Fruit fly (Drosophila melanogaster) whole organism, wandering third instar larva: ENCODE measurements around the gene gt.
A peak's percentile ranks its signal among the peaks of the same experiment; 100 is the strongest.

Experiments
- Abd-B ChIP-seq: fragments of >200 bp; optimal IDR thresholded peaks from 2 replicates; lab custom pipeline; 2017; ENCODE audit warnings: missing biosample characterization, missing genetic modification characterization
- CG32264 ChIP-seq: fragments of 200-800 bp; sonication (Bioruptor generic); optimal IDR thresholded peaks from 2 replicates; lab custom pipeline; 2016; ENCODE audit warnings: missing biosample characterization, missing genetic modification characterization
- CG9705 ChIP-seq: fragments of 200-800 bp; sonication (Bioruptor generic); optimal IDR thresholded peaks from 2 replicates; lab custom pipeline; 2018; ENCODE audit warnings: missing biosample characterization, mild to moderate bottlenecking, missing genetic modification characterization
- CrebA ChIP-seq: fragments of 200-800 bp; sonication (Bioruptor generic); optimal IDR thresholded peaks from 2 replicates; lab custom pipeline; 2016; ENCODE audit warnings: missing biosample characterization, mild to moderate bottlenecking, missing genetic modification characterization, borderline replicate concordance
- Dfd ChIP-seq: fragments of >200 bp; optimal IDR thresholded peaks from 2 replicates; lab custom pipeline; 2017; ENCODE audit warnings: missing biosample characterization, missing genetic modification characterization
- Dif ChIP-seq: fragments of 200-275, 200-300 bp; sonication (Bioruptor generic); optimal IDR thresholded peaks from 2 replicates; lab custom pipeline; 2018; ENCODE audit warnings: missing biosample characterization, missing genetic modification characterization; ENCODE audit not compliant: partially characterized antibody
- GATAd ChIP-seq: sonication (Bioruptor generic); optimal IDR thresholded peaks from 2 replicates; lab custom pipeline; 2016; ENCODE audit warnings: missing biosample characterization, missing genetic modification characterization
- HLH106 ChIP-seq: fragments of 200-800 bp; optimal IDR thresholded peaks from 3 replicates; lab custom pipeline; 2019; ENCODE audit warnings: missing biosample characterization, mild to moderate bottlenecking, missing genetic modification characterization, moderate library complexity
- Hnf4 ChIP-seq: fragments of 200-800 bp; sonication (Bioruptor generic); optimal IDR thresholded peaks from 2 replicates; lab custom pipeline; 2016; ENCODE audit warnings: missing biosample characterization, mild to moderate bottlenecking, missing genetic modification characterization
- Hr78 ChIP-seq: fragments of >200 bp; optimal IDR thresholded peaks from 2 replicates; lab custom pipeline; 2017; ENCODE audit warnings: missing biosample characterization, missing genetic modification characterization
- Hr83 ChIP-seq: fragments of 200-300 bp; sonication (Bioruptor generic); optimal IDR thresholded peaks from 2 replicates; lab custom pipeline; 2016; ENCODE audit warnings: missing biosample characterization, mild to moderate bottlenecking, missing genetic modification characterization, moderate library complexity; ENCODE audit not compliant: poor library complexity, severe bottlenecking
- Jra ChIP-seq: sonication (Bioruptor generic); optimal IDR thresholded peaks from 2 replicates; lab custom pipeline; 2016; ENCODE audit warnings: missing biosample characterization, missing genetic modification characterization
- Mio ChIP-seq: sonication (Bioruptor generic); optimal IDR thresholded peaks from 2 replicates; lab custom pipeline; 2016; ENCODE audit warnings: missing biosample characterization, missing genetic modification characterization
- Myc ChIP-seq: fragments of >200 bp; optimal IDR thresholded peaks from 2 replicates; lab custom pipeline; 2017
- N ChIP-seq: fragments of >200 bp; optimal IDR thresholded peaks from 2 replicates; lab custom pipeline; 2018; ENCODE audit warnings: missing biosample characterization, missing external identifiers, missing genetic modification characterization
- OdsH ChIP-seq: fragments of 200-800 bp; sonication (Bioruptor generic); optimal IDR thresholded peaks from 2 replicates; lab custom pipeline; 2016; ENCODE audit warnings: missing biosample characterization, mild to moderate bottlenecking, missing genetic modification characterization
- Rel ChIP-seq, 2 experiments: fragments of 200-800 bp; sonication (Bioruptor generic) in 1 of 2; optimal IDR thresholded peaks; 2 replicates in 1 of 2; 3 replicates in 1 of 2; lab custom pipeline; 2016 to 2019; ENCODE audit warnings: mild to moderate bottlenecking in 2 of 2, missing biosample characterization in 2 of 2, missing genetic modification characterization in 2 of 2, moderate library complexity in 1 of 2
- Sp1 ChIP-seq: fragments of 200-800 bp; sonication (Bioruptor generic); optimal IDR thresholded peaks from 3 replicates; lab custom pipeline; 2019; ENCODE audit warnings: missing biosample characterization, mild to moderate bottlenecking, missing genetic modification characterization, moderate library complexity
- Vsx2 ChIP-seq: fragments of 200-300, 225-300 bp; sonication (Bioruptor generic); optimal IDR thresholded peaks from 2 replicates; lab custom pipeline; 2018; ENCODE audit warnings: missing biosample characterization, missing genetic modification characterization; ENCODE audit not compliant: partially characterized antibody
- br ChIP-seq: fragments of 200-800 bp; sonication (Bioruptor generic); optimal IDR thresholded peaks from 2 replicates; lab custom pipeline; 2016; ENCODE audit warnings: missing biosample characterization, missing genetic modification characterization
- brk ChIP-seq: fragments of 200-800 bp; sonication (Bioruptor generic); optimal IDR thresholded peaks from 2 replicates; lab custom pipeline; 2016; ENCODE audit warnings: missing biosample characterization, mild to moderate bottlenecking, missing genetic modification characterization
- dl ChIP-seq, 2 experiments: fragments of 175-275, 200-275 bp in 1 of 2; fragments of 200-275 bp in 1 of 2; sonication (Bioruptor generic); optimal IDR thresholded peaks; lab custom pipeline; 2018; ENCODE audit warnings: mild to moderate bottlenecking in 2 of 2, missing biosample characterization in 2 of 2, missing genetic modification characterization in 2 of 2, moderate library complexity in 2 of 2; ENCODE audit not compliant: partially characterized antibody in 2 of 2, insufficient read depth in 1 of 2
- dmrt93B ChIP-seq: fragments of 200-800 bp; sonication (Bioruptor generic); optimal IDR thresholded peaks from 2 replicates; lab custom pipeline; 2018; ENCODE audit warnings: missing biosample characterization, mild to moderate bottlenecking, missing genetic modification characterization
- dsf ChIP-seq: sonication (Bioruptor generic); optimal IDR thresholded peaks from 2 replicates; lab custom pipeline; 2016; ENCODE audit warnings: missing biosample characterization, missing genetic modification characterization, borderline replicate concordance
- ey ChIP-seq: fragments of 200-800 bp; sonication (Bioruptor generic); optimal IDR thresholded peaks from 2 replicates; lab custom pipeline; 2016; ENCODE audit warnings: missing biosample characterization, missing genetic modification characterization
- foxo ChIP-seq, 2 experiments: fragments of 200-800 bp; sonication (Bioruptor generic); optimal IDR thresholded peaks; 2 replicates in 1 of 2; 3 replicates in 1 of 2; lab custom pipeline; 2016 to 2017; ENCODE audit warnings: missing biosample characterization in 2 of 2, missing genetic modification characterization in 2 of 2
- fru ChIP-seq: fragments of 200-800 bp; sonication (Bioruptor generic); optimal IDR thresholded peaks from 3 replicates; lab custom pipeline; 2016; ENCODE audit warnings: missing biosample characterization, mild to moderate bottlenecking, missing genetic modification characterization
- h ChIP-seq: fragments of 200-800 bp; sonication (Bioruptor generic); optimal IDR thresholded peaks from 3 replicates; lab custom pipeline; 2016; ENCODE audit warnings: missing biosample characterization, mild to moderate bottlenecking, missing genetic modification characterization
- jim ChIP-seq: fragments of 175-275, 200-325 bp; sonication (Bioruptor generic); optimal IDR thresholded peaks from 2 replicates; lab custom pipeline; 2016; ENCODE audit warnings: missing biosample characterization, mild to moderate bottlenecking, missing genetic modification characterization
- lola ChIP-seq: fragments of >200 bp; optimal IDR thresholded peaks from 2 replicates; lab custom pipeline; 2017; ENCODE audit warnings: missing biosample characterization, missing genetic modification characterization
- pan ChIP-seq: fragments of >200 bp; optimal IDR thresholded peaks from 2 replicates; lab custom pipeline; 2017
- psq ChIP-seq: fragments of 200-800 bp; sonication (Bioruptor generic); optimal IDR thresholded peaks from 3 replicates; lab custom pipeline; 2017; ENCODE audit warnings: missing biosample characterization, mild to moderate bottlenecking, missing genetic modification characterization, moderate library complexity
- rgr ChIP-seq: fragments of 200-800 bp; sonication (Bioruptor generic); optimal IDR thresholded peaks from 3 replicates; lab custom pipeline; 2016; ENCODE audit warnings: missing biosample characterization, mild to moderate bottlenecking, missing genetic modification characterization
- sage ChIP-seq: fragments of 200-800 bp; sonication (Bioruptor generic); optimal IDR thresholded peaks from 2 replicates; lab custom pipeline; 2016; ENCODE audit warnings: missing biosample characterization, mild to moderate bottlenecking, missing genetic modification characterization
- sv ChIP-seq: fragments of 200-800 bp; sonication (Bioruptor generic); optimal IDR thresholded peaks from 3 replicates; lab custom pipeline; 2016; ENCODE audit warnings: missing biosample characterization, missing genetic modification characterization
- usp ChIP-seq: fragments of >200 bp; optimal IDR thresholded peaks from 2 replicates; lab custom pipeline; 2017; ENCODE audit warnings: missing biosample characterization, missing genetic modification characterization
- woc ChIP-seq: sonication (Bioruptor generic); optimal IDR thresholded peaks from 2 replicates; lab custom pipeline; 2016; ENCODE audit warnings: missing biosample characterization, mild to moderate bottlenecking, missing genetic modification characterization

The gt gene

DNA sequence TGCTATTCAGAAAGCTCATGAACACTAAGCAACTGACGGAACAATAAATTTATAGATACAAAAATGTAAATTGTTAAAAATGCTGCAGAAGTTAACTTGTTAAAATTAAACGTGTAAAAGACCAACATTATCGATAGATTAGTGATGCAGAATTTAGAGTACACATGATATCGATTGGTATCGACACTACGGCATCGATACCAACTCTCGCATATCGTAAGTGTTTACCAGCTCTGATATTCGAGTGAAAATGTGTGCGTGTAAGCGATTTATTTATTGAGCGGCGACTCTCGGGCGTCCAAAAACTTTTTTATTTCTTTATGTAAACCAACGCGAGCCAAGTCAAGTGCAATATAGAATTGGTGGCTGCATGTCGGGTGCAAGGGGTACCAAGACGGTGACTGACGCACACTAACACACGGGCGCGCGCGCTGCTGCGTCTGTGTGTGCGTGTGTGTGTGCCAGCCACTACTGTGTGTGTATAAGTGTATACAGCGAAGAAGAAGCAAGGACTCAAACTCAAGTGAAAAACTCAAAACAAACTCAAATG, 19.1 kb upstream of the gt start, which contains the start of gene z:
Gene z (plus strand): TSS at position 20 of the 550 bp plus-strand sequence.
- TF ChIP-seq jim (GFP tag; lab: Kevin White, UChicago) (no peak), fru (GFP tag; lab: Kevin White, UChicago) (no peak), usp (no peak), Sp1 (GFP tag; lab: Kevin White, UChicago) (peak; percentile 24), Jra (GFP tag; lab: Kevin White, UChicago) (peak; percentile 54), Dif (GFP tag; lab: Kevin White, UChicago) (no peak), ey (GFP tag; lab: Kevin White, UChicago) (no peak), GATAd (no peak), sage (GFP tag; lab: Kevin White, UChicago) (no peak), lola (GFP tag; lab: Kevin White, UChicago) (no peak), br (no peak), N (GFP tag; lab: Kevin White, UChicago) (no peak), dsf (GFP tag; lab: Kevin White, UChicago) (no peak), Rel (GFP tag; optimal IDR thresholded peaks at IDR 0.05; lab: Kevin White, UChicago) (no peak), Rel (tag; optimal IDR thresholded peaks at IDR 0.05; lab: Kevin White, UChicago) (no peak), Hr83 (GFP tag; lab: Kevin White, UChicago) (peak; percentile 15), brk (no peak), woc (GFP tag; lab: Kevin White, UChicago) (no peak), Hnf4 (GFP tag; lab: Kevin White, UChicago) (no peak), HLH106 (tag; lab: Kevin White, UChicago) (no peak), psq (GFP tag; lab: Kevin White, UChicago) (peak; percentile 21), CG9705 (no peak), Abd-B (GFP tag; lab: Kevin White, UChicago) (no peak), CrebA (GFP tag; lab: Kevin White, UChicago) (no peak), dl (GFP tag; optimal IDR thresholded peaks at IDR 0.05; lab: Kevin White, UChicago; ENCODE audit: insufficient read depth in 1 of 2, partially characterized antibody in 2 of 2) (no peak), Hr78 (GFP tag; lab: Kevin White, UChicago) (no peak), pan (lab: Kevin White, UChicago) (no peak), CG32264 (no peak), foxo (GFP tag; optimal IDR thresholded peaks at IDR 0.05; lab: Kevin White, UChicago) (no peak), rgr (no peak), OdsH (GFP tag; lab: Kevin White, UChicago) (no peak), h (GFP tag; lab: Kevin White, UChicago) (no peak), Dfd (no peak), Myc (lab: Kevin White, UChicago) (no peak), sv (peak; percentile 12), dmrt93B (GFP tag; lab: Kevin White, UChicago) (no peak), Mio (GFP tag; lab: Kevin White, UChicago) (no peak)

DNA sequence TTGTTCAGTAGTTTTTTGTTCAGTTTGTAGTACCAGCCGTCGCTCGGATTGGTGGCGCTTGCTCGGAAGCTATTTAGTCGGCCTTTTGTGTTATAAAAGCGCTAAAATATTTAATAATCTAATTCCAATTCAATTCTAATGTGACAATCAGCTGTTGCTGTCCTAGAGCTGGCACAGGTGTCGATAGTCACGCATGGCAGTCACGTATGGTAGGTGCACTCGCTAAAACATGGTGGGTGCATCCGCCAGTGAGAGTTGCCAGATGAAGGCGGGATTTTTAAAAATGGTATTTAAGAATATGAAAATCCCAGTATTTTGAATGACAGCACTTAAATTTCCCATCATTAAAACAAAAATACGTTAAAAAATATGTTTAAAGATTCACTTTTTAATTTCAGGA, 15.0 kb upstream of the gt start, which contains the start of gene tko:
Gene tko (minus strand): TSS at position 179 of the 400 bp plus-strand sequence.
- TF ChIP-seq Myc (lab: Kevin White, UChicago) (peak; percentile 71), Hr83 (GFP tag; lab: Kevin White, UChicago) (peak; percentile 41), HLH106 (tag; lab: Kevin White, UChicago) (peak; percentile 30), dl (GFP tag; optimal IDR thresholded peaks at IDR 0.05; lab: Kevin White, UChicago; ENCODE audit: insufficient read depth in 1 of 2, partially characterized antibody in 2 of 2) (no peak)
- TF ChIP-seq, all 38 proteins: peak for 3

DNA sequence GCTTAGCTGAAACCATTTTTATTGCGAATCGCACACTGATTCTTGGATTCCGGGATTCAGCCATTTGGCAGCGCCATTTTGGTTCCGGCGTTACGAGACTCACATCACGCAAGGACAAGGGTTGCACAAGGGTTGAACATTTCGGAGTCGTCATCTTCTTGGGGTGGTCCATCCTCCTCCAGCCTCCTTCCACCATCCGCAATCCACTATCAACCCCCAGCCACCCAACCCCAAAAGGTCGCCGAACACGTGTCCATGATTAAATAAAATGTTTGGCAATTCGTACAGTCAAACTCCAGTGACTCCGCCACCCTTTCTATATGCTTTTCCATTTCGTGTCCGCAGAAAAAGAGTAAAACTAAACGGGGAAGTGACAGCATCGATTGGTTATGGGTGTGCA, 11.5 kb upstream of the gt start:
- no peak for TF ChIP-seq Sp1 (GFP tag; lab: Kevin White, UChicago)
- TF ChIP-seq rgr: no peak
- TF ChIP-seq br: no peak
- TF ChIP-seq usp: no peak
- TF ChIP-seq Hnf4 (GFP tag; lab: Kevin White, UChicago): no peak
- no peak for TF ChIP-seq dmrt93B (GFP tag; lab: Kevin White, UChicago)
- no peak for TF ChIP-seq sv
- TF ChIP-seq dsf (GFP tag; lab: Kevin White, UChicago): no peak
- no peak for TF ChIP-seq Dfd
- TF ChIP-seq CG9705: no peak
- TF ChIP-seq GATAd: no peak
- no peak for TF ChIP-seq pan (lab: Kevin White, UChicago)
- TF ChIP-seq foxo (GFP tag; optimal IDR thresholded peaks at IDR 0.05; lab: Kevin White, UChicago): no peak
- TF ChIP-seq woc (GFP tag; lab: Kevin White, UChicago): no peak
- no peak for TF ChIP-seq sage (GFP tag; lab: Kevin White, UChicago)
- no peak for TF ChIP-seq OdsH (GFP tag; lab: Kevin White, UChicago)
- TF ChIP-seq ey (GFP tag; lab: Kevin White, UChicago): no peak
- no peak for TF ChIP-seq dl (GFP tag; optimal IDR thresholded peaks at IDR 0.05; lab: Kevin White, UChicago; ENCODE audit: insufficient read depth in 1 of 2, partially characterized antibody in 2 of 2)
- TF ChIP-seq Vsx2 (GFP tag; lab: Kevin White, UChicago): no peak
- TF ChIP-seq, all 38 proteins: peak for 0
